Fruit fly (Drosophila melanogaster) whole organism, embryonic: ENCODE results near the gene Pss.

ENCODE experiments used
- Antp ChIP-seq: fragments of 200-800 bp; sonication (Bioruptor generic); optimal IDR thresholded peaks from 3 replicates; lab custom pipeline; 2016; ENCODE audit warnings: missing biosample characterization, missing genetic modification characterization
- Atf-2 ChIP-seq: fragments of 200-800 bp; sonication (Bioruptor generic); optimal IDR thresholded peaks from 2 replicates; lab custom pipeline; 2016; ENCODE audit warnings: missing biosample characterization, missing genetic modification characterization
- Atf6 ChIP-seq: fragments of 200-800 bp; sonication (Bioruptor generic); IDR thresholded peaks from 2 replicates; pipeline ENCODE4 v1.3.6; 2022; ENCODE audit warnings: missing biosample characterization, missing genetic modification characterization
- Bdp1 ChIP-seq: fragments of 200-800 bp; sonication (Bioruptor generic); optimal IDR thresholded peaks from 3 replicates; lab custom pipeline; 2016; ENCODE audit warnings: missing biosample characterization, missing genetic modification characterization
- Blimp-1 ChIP-seq: fragments of 200-800 bp; sonication (Bioruptor generic); optimal IDR thresholded peaks from 3 replicates; lab custom pipeline; 2018; ENCODE audit warnings: missing biosample characterization, missing genetic modification characterization, mild to moderate bottlenecking, moderate library complexity, missing genetic modification reagents
- CG10147 ChIP-seq: fragments of 200-800 bp; sonication (Bioruptor generic); optimal IDR thresholded peaks from 2 replicates; lab custom pipeline; 2019; ENCODE audit warnings: missing biosample characterization, mild to moderate bottlenecking, missing genetic modification characterization, moderate library complexity
- CG10274 ChIP-seq: fragments of 200-800 bp; sonication (Bioruptor generic); optimal IDR thresholded peaks from 3 replicates; lab custom pipeline; 2017; ENCODE audit warnings: missing biosample characterization, mild to moderate bottlenecking, missing genetic modification characterization
- CG10979 ChIP-seq: fragments of 200-800 bp; sonication (Bioruptor generic); optimal IDR thresholded peaks from 2 replicates; lab custom pipeline; 2018; ENCODE audit warnings: missing biosample characterization, mild to moderate bottlenecking, missing genetic modification characterization, moderate library complexity
- CG11093 ChIP-seq: fragments of 200-800 bp; sonication (Bioruptor generic); IDR thresholded peaks from 3 replicates; pipeline ENCODE4 v1.3.6; 2022; ENCODE audit warnings: missing biosample characterization, missing genetic modification characterization
- CG12219 ChIP-seq: fragments of 200-800 bp; sonication (Bioruptor generic); optimal IDR thresholded peaks from 3 replicates; lab custom pipeline; 2018; ENCODE audit warnings: missing biosample characterization, mild to moderate bottlenecking, missing genetic modification characterization
- CG14441 ChIP-seq: fragments of 200-800 bp; sonication (Bioruptor generic); IDR thresholded peaks from 2 replicates; pipeline ENCODE4 v1.3.6; 2022; ENCODE audit warnings: missing biosample characterization, missing genetic modification characterization
- CG18011 ChIP-seq: fragments of 200-800 bp; sonication (Bioruptor generic); optimal IDR thresholded peaks from 2 replicates; lab custom pipeline; 2017; ENCODE audit warnings: missing biosample characterization, missing genetic modification characterization, mild to moderate bottlenecking, moderate library complexity, missing genotype
- CG2712 ChIP-seq: fragments of 200-800 bp; optimal IDR thresholded peaks from 3 replicates; lab custom pipeline; 2019; ENCODE audit warnings: missing biosample characterization, mild to moderate bottlenecking, missing genetic modification characterization, moderate library complexity
- CG31365 ChIP-seq: fragments of 200-800 bp; sonication (Bioruptor generic); optimal IDR thresholded peaks from 2 replicates; lab custom pipeline; 2018; ENCODE audit warnings: missing biosample characterization, mild to moderate bottlenecking, missing genetic modification characterization
- CG3163 ChIP-seq: fragments of 200-800 bp; sonication (Bioruptor generic); optimal IDR thresholded peaks from 3 replicates; lab custom pipeline; 2016; ENCODE audit warnings: missing biosample characterization, missing genetic modification characterization
- CG32772 ChIP-seq: fragments of 200-800 bp; sonication (Bioruptor generic); IDR thresholded peaks from 2 replicates; pipeline ENCODE4 v1.3.6; 2022; ENCODE audit warnings: missing biosample characterization, missing genetic modification characterization
- CG4707 ChIP-seq: fragments of 200-800 bp; sonication (Bioruptor generic); optimal IDR thresholded peaks from 2 replicates; lab custom pipeline; 2018; ENCODE audit warnings: missing biosample characterization, mild to moderate bottlenecking, missing genetic modification characterization, moderate library complexity
- CG6272 ChIP-seq: fragments of 200-800 bp; sonication (Bioruptor generic); IDR thresholded peaks from 2 replicates; pipeline ENCODE4 v1.3.6; 2022; ENCODE audit warnings: missing biosample characterization, missing genetic modification characterization
- CG7963 ChIP-seq: fragments of 200-800 bp; sonication (Bioruptor generic); IDR thresholded peaks from 3 replicates; pipeline ENCODE4 v1.3.6; 2022; ENCODE audit warnings: missing biosample characterization, missing genetic modification characterization; ENCODE audit not compliant: partially characterized antibody
- CG8281 ChIP-seq: fragments of 200-800 bp; sonication (Bioruptor generic); optimal IDR thresholded peaks from 2 replicates; lab custom pipeline; 2018; ENCODE audit warnings: missing biosample characterization, mild to moderate bottlenecking, missing genetic modification characterization, moderate library complexity
- CG9215 ChIP-seq: fragments of 200-800 bp; sonication (Bioruptor generic); IDR thresholded peaks from 2 replicates; pipeline ENCODE4 v1.3.6; 2022; ENCODE audit warnings: missing biosample characterization, missing genetic modification characterization
- CHES-1-like ChIP-seq: fragments of 200-800 bp; sonication (Bioruptor generic); optimal IDR thresholded peaks from 2 replicates; lab custom pipeline; 2016; ENCODE audit warnings: missing biosample characterization, missing genetic modification characterization
- Dp ChIP-seq: fragments of 200-800 bp; sonication (Bioruptor generic); optimal IDR thresholded peaks from 2 replicates; lab custom pipeline; 2018; ENCODE audit warnings: missing biosample characterization, mild to moderate bottlenecking, missing genetic modification characterization, moderate library complexity
- Fer2 ChIP-seq: fragments of 200-800 bp; sonication (Bioruptor generic); optimal IDR thresholded peaks from 2 replicates; lab custom pipeline; 2018; ENCODE audit warnings: missing biosample characterization, mild to moderate bottlenecking, missing genetic modification characterization, moderate library complexity
- Hand ChIP-seq: fragments of 200-800 bp; sonication (Bioruptor generic); optimal IDR thresholded peaks from 2 replicates; lab custom pipeline; 2017; ENCODE audit warnings: mild to moderate bottlenecking, missing biosample characterization, missing genetic modification reagents, missing genetic modification characterization
- HmgD ChIP-seq: fragments of 200-800 bp; sonication (Bioruptor generic); optimal IDR thresholded peaks from 3 replicates; lab custom pipeline; 2016; ENCODE audit warnings: missing biosample characterization, missing genetic modification characterization
- Hr39 ChIP-seq: fragments of >200 bp; optimal IDR thresholded peaks from 2 replicates; lab custom pipeline; 2017
- Lim3 ChIP-seq: fragments of 200-800 bp; sonication (Bioruptor generic); IDR thresholded peaks from 2 replicates; pipeline ENCODE4 v1.3.6; 2022; ENCODE audit warnings: missing biosample characterization, missing genetic modification characterization
- MBD-R2 ChIP-seq: fragments of 200-800 bp; sonication (Bioruptor generic); IDR thresholded peaks from 2 replicates; pipeline ENCODE4 v1.3.6; 2022; ENCODE audit warnings: missing biosample characterization, missing genetic modification characterization
- Max ChIP-seq: fragments of 200-800 bp; sonication (Bioruptor generic); optimal IDR thresholded peaks from 2 replicates; lab custom pipeline; 2016; ENCODE audit warnings: missing biosample characterization, mild to moderate bottlenecking, missing genetic modification characterization
- Nf-YC ChIP-seq: fragments of 200-800 bp; optimal IDR thresholded peaks from 3 replicates; lab custom pipeline; 2019; ENCODE audit warnings: missing biosample characterization, mild to moderate bottlenecking, missing genetic modification characterization, moderate library complexity
- Sox102F ChIP-seq: fragments of 200-800 bp; sonication (Bioruptor generic); optimal IDR thresholded peaks from 2 replicates; lab custom pipeline; 2018; ENCODE audit warnings: missing biosample characterization, mild to moderate bottlenecking, missing genetic modification characterization, moderate library complexity
- Xrp1 ChIP-seq: fragments of 200-800 bp; sonication (Bioruptor generic); IDR thresholded peaks from 2 replicates; pipeline ENCODE4 v1.3.6; 2022; ENCODE audit warnings: missing biosample characterization, missing genetic modification characterization
- ara ChIP-seq: fragments of 200-800 bp; sonication (Bioruptor generic); IDR thresholded peaks from 2 replicates; pipeline ENCODE4 v1.3.6; 2022; ENCODE audit warnings: missing biosample characterization, missing genetic modification characterization
- bbx ChIP-seq: fragments of 200-800 bp; sonication (Bioruptor generic); IDR thresholded peaks from 2 replicates; pipeline ENCODE4 v1.3.6; 2022; ENCODE audit warnings: missing biosample characterization, missing genetic modification characterization; ENCODE audit not compliant: partially characterized antibody
- bowl ChIP-seq: fragments of 200-800 bp; sonication (Bioruptor generic); IDR thresholded peaks from 2 replicates; pipeline ENCODE4 v1.3.6; 2022; ENCODE audit warnings: missing biosample characterization, missing genetic modification characterization
- br ChIP-seq: fragments of >200 bp; optimal IDR thresholded peaks from 2 replicates; lab custom pipeline; 2017
- cwo ChIP-seq: fragments of 200-800 bp; sonication (Bioruptor generic); optimal IDR thresholded peaks from 3 replicates; lab custom pipeline; 2017; ENCODE audit warnings: missing biosample characterization, missing genetic modification characterization, mild to moderate bottlenecking, moderate library complexity, missing genetic modification reagents
- da ChIP-seq: fragments of 200-800 bp; sonication (Bioruptor generic); optimal IDR thresholded peaks from 2 replicates; lab custom pipeline; 2016; ENCODE audit warnings: missing biosample characterization, missing genetic modification characterization
- dysf ChIP-seq: fragments of 200-800 bp; sonication (Bioruptor generic); IDR thresholded peaks from 3 replicates; pipeline ENCODE4 v1.3.6; 2022; ENCODE audit warnings: missing biosample characterization, missing genetic modification characterization
- her ChIP-seq: fragments of 200-800 bp; sonication (Bioruptor generic); optimal IDR thresholded peaks from 2 replicates; lab custom pipeline; 2016; ENCODE audit warnings: missing biosample characterization, missing genetic modification characterization
- mam ChIP-seq: fragments of 200-800 bp; sonication (Bioruptor generic); optimal IDR thresholded peaks from 3 replicates; lab custom pipeline; 2016; ENCODE audit warnings: missing biosample characterization, missing genetic modification characterization
- mirr ChIP-seq: fragments of 200-800 bp; sonication (Bioruptor generic); optimal IDR thresholded peaks from 3 replicates; lab custom pipeline; 2018; ENCODE audit warnings: missing biosample characterization, mild to moderate bottlenecking, missing genetic modification characterization
- org-1 ChIP-seq: fragments of 200-800 bp; sonication (Bioruptor generic); optimal IDR thresholded peaks from 2 replicates; lab custom pipeline; 2017; ENCODE audit warnings: missing biosample characterization, missing genetic modification characterization
- pum ChIP-seq: fragments of 200-800 bp; sonication (Bioruptor generic); optimal IDR thresholded peaks from 2 replicates; lab custom pipeline; 2016; ENCODE audit warnings: missing biosample characterization, missing genetic modification characterization
- salm ChIP-seq: fragments of 200-800 bp; sonication (Bioruptor generic); optimal IDR thresholded peaks from 2 replicates; lab custom pipeline; 2018; ENCODE audit warnings: missing biosample characterization, mild to moderate bottlenecking, missing genetic modification characterization
- slbo ChIP-seq: fragments of 200-800 bp; sonication (Bioruptor generic); IDR thresholded peaks from 2 replicates; pipeline ENCODE4 v1.3.6; 2022; ENCODE audit warnings: missing biosample characterization, missing genetic modification characterization
- tna ChIP-seq: fragments of 200-800 bp; sonication (Bioruptor generic); IDR thresholded peaks from 2 replicates; pipeline ENCODE4 v1.3.6; 2022; ENCODE audit warnings: missing biosample characterization, missing genetic modification characterization; ENCODE audit not compliant: partially characterized antibody
- toy ChIP-seq: fragments of 200-800 bp; sonication (Bioruptor generic); IDR thresholded peaks from 2 replicates; pipeline ENCODE4 v1.3.6; 2022; ENCODE audit warnings: missing biosample characterization, missing genetic modification characterization
- wdn ChIP-seq: fragments of 200-800 bp; sonication (Bioruptor generic); IDR thresholded peaks from 2 replicates; pipeline ENCODE4 v1.3.6; 2022; ENCODE audit warnings: missing biosample characterization, missing genetic modification characterization
- zen2 ChIP-seq: fragments of 200-800 bp; sonication (Bioruptor generic); IDR thresholded peaks from 3 replicates; pipeline ENCODE4 v1.3.6; 2022; ENCODE audit warnings: missing biosample characterization, missing genetic modification characterization; ENCODE audit not compliant: partially characterized antibody

The Pss gene

DNA sequence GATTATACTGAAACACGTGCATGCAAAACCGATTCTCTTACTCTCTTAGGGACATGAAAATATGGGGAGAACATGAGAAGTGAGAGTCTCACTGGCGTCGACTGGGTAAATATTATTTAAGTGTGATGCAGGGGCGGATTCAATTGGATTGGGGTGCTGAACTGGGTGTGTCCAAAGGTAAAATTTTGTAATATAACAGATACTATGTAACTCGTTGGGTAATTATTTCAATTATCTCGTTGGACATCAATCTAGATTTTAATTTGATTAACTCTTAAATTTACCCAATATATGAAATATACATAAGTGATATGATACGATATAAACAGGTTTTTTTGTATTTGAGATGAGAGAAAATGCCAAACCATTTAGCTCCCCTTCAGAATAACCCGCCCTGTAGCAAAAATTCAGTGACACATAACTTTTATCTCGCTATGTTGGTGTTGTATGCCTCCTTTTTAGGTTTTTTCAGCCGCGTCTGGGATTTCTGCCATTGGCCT, 17.8 kb downstream of the Pss start (continued):
- TF ChIP-seq br (no peak), da (peak; percentile 69), CG32772 (peak; percentile 92), CG10274 (GFP tag; lab: Kevin White, UChicago) (peak; percentile 89), her (GFP tag; lab: Kevin White, UChicago) (peak; percentile 78), Bdp1 (GFP tag; lab: Kevin White, UChicago) (peak; percentile 78), zen2 (GFP tag; lab: Robert Waterston, UW) (no peak), wdn (GFP tag; lab: Robert Waterston, UW) (peak; percentile 88), mam (GFP tag; lab: Kevin White, UChicago) (peak; percentile 97), dysf (GFP tag; lab: Robert Waterston, UW) (peak; percentile 97), CG12219 (peak; percentile 83), mirr (GFP tag; lab: Kevin White, UChicago) (peak; percentile 89), bowl (peak; percentile 49; the same call in 1 of the 2 replicates), cwo (peak; percentile 97), pum (GFP tag; lab: Kevin White, UChicago) (peak; percentile 89), Lim3 (GFP tag; lab: Robert Waterston, UW) (0 out of 2 replicates have a peak, but pooled peaks have one; percentile 46), slbo (peak; percentile 98), CG14441 (GFP tag; lab: Robert Waterston, UW) (peak; percentile 4), Sox102F (GFP tag; lab: Kevin White, UChicago) (peak; percentile 88), salm (peak; percentile 76), CG11093 (GFP tag; lab: Robert Waterston, UW) (peak; percentile 91), CG2712 (tag; lab: Kevin White, UChicago) (peak; percentile 89), Blimp-1 (GFP tag; lab: Kevin White, UChicago) (peak; percentile 89), CG10147 (GFP tag; lab: Kevin White, UChicago) (peak; percentile 97), CG3163 (GFP tag; lab: Kevin White, UChicago) (peak; percentile 88), Nf-YC (peak; percentile 74), CG7963 (peak; percentile 49; the same call in 1 of the 3 replicates), Max (peak; percentile 91), CG31365 (tag; lab: Kevin White, UChicago) (peak; percentile 78), CG10979 (tag; lab: Kevin White, UChicago) (peak; percentile 88), Dp (GFP tag; lab: Kevin White, UChicago) (no peak), Antp (peak; percentile 89), tna (GFP tag; lab: Robert Waterston, UW) (no peak; the same call in 1 of the 2 replicates), Fer2 (tag; lab: Kevin White, UChicago) (peak; percentile 93), CHES-1-like (GFP tag; lab: Kevin White, UChicago) (peak; percentile 94), org-1 (GFP tag; lab: Kevin White, UChicago) (peak; percentile 89), CG9215 (peak; percentile 97), MBD-R2 (GFP tag; lab: Robert Waterston, UW) (peak; percentile 87), HmgD (peak; percentile 81), CG6272 (GFP tag; lab: Robert Waterston, UW) (peak; percentile 93), Hr39 (lab: Kevin White, UChicago) (no peak), Atf6 (GFP tag; lab: Robert Waterston, UW) (peak; percentile 95), Hand (peak; percentile 89), toy (GFP tag; lab: Robert Waterston, UW) (no peak; the same call in 1 of the 2 replicates), bbx (GFP tag; lab: Robert Waterston, UW) (no peak), ara (GFP tag; lab: Robert Waterston, UW) (peak; percentile 84), Xrp1 (GFP tag; lab: Robert Waterston, UW) (peak; percentile 94), CG18011 (GFP tag; lab: Kevin White, UChicago) (peak; percentile 84), CG8281 (tag; lab: Kevin White, UChicago) (peak; percentile 76), CG4707 (peak; percentile 66), Atf-2 (peak; percentile 83)
